Fruit fly (Drosophila melanogaster) whole organism, embryonic: ENCODE data around the gene svp.

Experiments used
- CG10543 ChIP-seq: fragments of 200-800 bp; sonication (Bioruptor generic); optimal IDR thresholded peaks from 3 replicates; lab custom pipeline; 2017; ENCODE audit warnings: missing biosample characterization, mild to moderate bottlenecking, missing genetic modification characterization, moderate library complexity
- CG11093 ChIP-seq: fragments of 200-800 bp; sonication (Bioruptor generic); IDR thresholded peaks from 3 replicates; pipeline ENCODE4 v1.3.6; 2022; ENCODE audit warnings: missing biosample characterization, missing genetic modification characterization
- CG12155 ChIP-seq: fragments of 200-800 bp; sonication (Bioruptor generic); optimal IDR thresholded peaks from 3 replicates; lab custom pipeline; 2016; ENCODE audit warnings: missing biosample characterization, missing genetic modification characterization
- CG12219 ChIP-seq: fragments of 200-800 bp; sonication (Bioruptor generic); optimal IDR thresholded peaks from 3 replicates; lab custom pipeline; 2018; ENCODE audit warnings: missing biosample characterization, mild to moderate bottlenecking, missing genetic modification characterization
- CG12942 ChIP-seq: fragments of 200-800 bp; sonication (Bioruptor generic); optimal IDR thresholded peaks from 3 replicates; lab custom pipeline; 2016; ENCODE audit warnings: missing biosample characterization, missing genetic modification characterization
- CG15479 ChIP-seq: fragments of 200-800 bp; sonication (Bioruptor generic); optimal IDR thresholded peaks from 3 replicates; lab custom pipeline; 2019; ENCODE audit warnings: missing biosample characterization, mild to moderate bottlenecking, missing genetic modification characterization, moderate library complexity
- CG16813 ChIP-seq: fragments of 200-800 bp; sonication (Bioruptor generic); IDR thresholded peaks from 3 replicates; pipeline ENCODE4 v1.3.6; 2022; ENCODE audit warnings: missing biosample characterization, missing genetic modification characterization; ENCODE audit not compliant: partially characterized antibody
- CG16815 ChIP-seq: fragments of 200-800 bp; sonication (Bioruptor generic); optimal IDR thresholded peaks from 3 replicates; lab custom pipeline; 2017; ENCODE audit warnings: missing biosample characterization, mild to moderate bottlenecking, missing genetic modification characterization
- CG17912 ChIP-seq: fragments of 200-800 bp; sonication (Bioruptor generic); optimal IDR thresholded peaks from 2 replicates; lab custom pipeline; 2018; ENCODE audit warnings: missing biosample characterization, mild to moderate bottlenecking, missing genetic modification characterization
- CG2199 ChIP-seq: fragments of 200-800 bp; sonication (Bioruptor generic); IDR thresholded peaks from 3 replicates; pipeline ENCODE4 v1.3.6; 2022; ENCODE audit warnings: missing biosample characterization, missing genetic modification characterization
- CG2712 ChIP-seq: fragments of 200-800 bp; optimal IDR thresholded peaks from 3 replicates; lab custom pipeline; 2019; ENCODE audit warnings: missing biosample characterization, mild to moderate bottlenecking, missing genetic modification characterization, moderate library complexity
- CG34376 ChIP-seq: fragments of 200-800 bp; sonication (Bioruptor generic); optimal IDR thresholded peaks from 2 replicates; lab custom pipeline; 2018; ENCODE audit warnings: missing biosample characterization, mild to moderate bottlenecking, missing genetic modification characterization
- CG6689 ChIP-seq: fragments of 200-800 bp; sonication (Bioruptor generic); IDR thresholded peaks from 2 replicates; pipeline ENCODE4 v1.3.6; 2022; ENCODE audit warnings: missing biosample characterization, missing genetic modification characterization
- CG7745 ChIP-seq: fragments of 200-800 bp; sonication (Bioruptor generic); optimal IDR thresholded peaks from 2 replicates; lab custom pipeline; 2018; ENCODE audit warnings: missing biosample characterization, mild to moderate bottlenecking, missing genetic modification characterization, moderate library complexity
- D ChIP-seq, 2 experiments: fragments of 200-800 bp in 1 of 2; fragments of >200 bp in 1 of 2; sonication (Bioruptor generic) in 1 of 2; optimal IDR thresholded peaks; 2 replicates in 1 of 2; 3 replicates in 1 of 2; lab custom pipeline; 2017; ENCODE audit warnings: mild to moderate bottlenecking in 1 of 2, missing biosample characterization in 1 of 2, missing genetic modification characterization in 1 of 2, missing genetic modification reagents in 1 of 2
- Dref ChIP-seq: fragments of 200-800 bp; sonication (Bioruptor generic); IDR thresholded peaks from 2 replicates; pipeline ENCODE4 v1.3.6; 2022; ENCODE audit warnings: missing biosample characterization, missing genetic modification characterization
- E2f1 ChIP-seq: fragments of 200-800 bp; sonication (Bioruptor generic); IDR thresholded peaks from 2 replicates; pipeline ENCODE4 v1.3.6; 2022; ENCODE audit warnings: missing biosample characterization, missing genetic modification characterization
- Eip74EF ChIP-seq, 2 experiments: fragments of 200-800 bp in 1 of 2; fragments of >200 bp in 1 of 2; sonication (Bioruptor generic) in 1 of 2; optimal IDR thresholded peaks; 2 replicates each; lab custom pipeline; 2017 to 2019; ENCODE audit warnings: missing biosample characterization in 2 of 2, missing genetic modification characterization in 2 of 2, mild to moderate bottlenecking in 1 of 2, moderate library complexity in 1 of 2
- Hmr ChIP-seq: fragments of 200-800 bp; sonication (Bioruptor generic); optimal IDR thresholded peaks from 3 replicates; lab custom pipeline; 2017; ENCODE audit warnings: mild to moderate bottlenecking, missing biosample characterization, missing genetic modification reagents, missing genetic modification characterization
- Hr78 ChIP-seq, 2 experiments: fragments of 200-800 bp in 1 of 2; fragments of >200 bp in 1 of 2; sonication (Bioruptor generic) in 1 of 2; optimal IDR thresholded peaks; 2 replicates each; lab custom pipeline; 2017 to 2019; ENCODE audit warnings: missing biosample characterization in 2 of 2, missing genetic modification characterization in 2 of 2, mild to moderate bottlenecking in 1 of 2, moderate library complexity in 1 of 2
- Kr ChIP-seq: fragments of 200-800 bp; sonication (Bioruptor generic); optimal IDR thresholded peaks from 2 replicates; lab custom pipeline; 2017; ENCODE audit warnings: missing biosample characterization, mild to moderate bottlenecking, missing genetic modification characterization
- MESR4 ChIP-seq: fragments of 200-800 bp; sonication (Bioruptor generic); optimal IDR thresholded peaks from 2 replicates; lab custom pipeline; 2018; ENCODE audit warnings: missing biosample characterization, mild to moderate bottlenecking, missing genetic modification characterization, moderate library complexity
- Oaz ChIP-seq: fragments of 200-800 bp; sonication (Bioruptor generic); IDR thresholded peaks from 2 replicates; pipeline ENCODE4 v1.3.6; 2022; ENCODE audit warnings: missing biosample characterization, missing genetic modification characterization
- Vsx1 ChIP-seq: fragments of 200-800 bp; sonication (Bioruptor generic); optimal IDR thresholded peaks from 2 replicates; lab custom pipeline; 2017; ENCODE audit warnings: missing biosample characterization, mild to moderate bottlenecking, missing genetic modification characterization, missing genetic modification reagents
- ac ChIP-seq: fragments of 200-800 bp; sonication (Bioruptor generic); optimal IDR thresholded peaks from 3 replicates; lab custom pipeline; 2017; ENCODE audit warnings: missing biosample characterization, mild to moderate bottlenecking, missing genetic modification characterization
- al ChIP-seq: fragments of 200-800 bp; sonication (Bioruptor generic); IDR thresholded peaks from 2 replicates; pipeline ENCODE4 v1.3.6; 2022; ENCODE audit warnings: missing biosample characterization, missing genetic modification characterization
- ara ChIP-seq: fragments of 200-800 bp; sonication (Bioruptor generic); IDR thresholded peaks from 2 replicates; pipeline ENCODE4 v1.3.6; 2022; ENCODE audit warnings: missing biosample characterization, missing genetic modification characterization
- br ChIP-seq: fragments of >200 bp; optimal IDR thresholded peaks from 2 replicates; lab custom pipeline; 2017
- cad ChIP-seq: fragments of >200 bp; optimal IDR thresholded peaks from 2 replicates; lab custom pipeline; 2017; ENCODE audit warnings: missing biosample characterization, missing genetic modification characterization
- chinmo ChIP-seq: fragments of 200-800 bp; sonication (Bioruptor generic); IDR thresholded peaks from 4 replicates; pipeline ENCODE4 v1.3.6; 2022; ENCODE audit warnings: missing biosample characterization, missing genetic modification characterization; ENCODE audit not compliant: partially characterized antibody
- crol ChIP-seq: fragments of 200-800 bp; sonication (Bioruptor generic); IDR thresholded peaks from 2 replicates; pipeline ENCODE4 v1.3.6; 2022; ENCODE audit warnings: missing biosample characterization, missing genetic modification characterization
- fru ChIP-seq: fragments of >200 bp; optimal IDR thresholded peaks from 2 replicates; lab custom pipeline; 2017
- grn ChIP-seq: fragments of 200-800 bp; sonication (Bioruptor generic); optimal IDR thresholded peaks from 3 replicates; lab custom pipeline; 2017; ENCODE audit warnings: missing biosample characterization, missing genetic modification characterization
- insv ChIP-seq, 2 experiments: fragments of 200-800 bp; sonication (Bioruptor generic); optimal IDR thresholded peaks; 3 replicates each; lab custom pipeline; 2016 to 2018; ENCODE audit warnings: missing biosample characterization in 2 of 2, missing genetic modification characterization in 2 of 2
- sens ChIP-seq: fragments of 200-800 bp; sonication (Bioruptor generic); peaks from one replicate; lab custom pipeline; 2016; ENCODE audit warnings: missing biosample characterization, missing genetic modification characterization
- slou ChIP-seq: fragments of 200-800 bp; sonication (Bioruptor generic); optimal IDR thresholded peaks from 3 replicates; lab custom pipeline; 2016; ENCODE audit warnings: missing biosample characterization, missing genetic modification characterization
- sug ChIP-seq: fragments of 200-800 bp; optimal IDR thresholded peaks from 2 replicates; lab custom pipeline; 2019; ENCODE audit warnings: missing biosample characterization, mild to moderate bottlenecking, missing genetic modification characterization, moderate library complexity
- twi ChIP-seq: fragments of 200-800 bp; optimal IDR thresholded peaks from 2 replicates; lab custom pipeline; 2019; ENCODE audit warnings: missing biosample characterization, mild to moderate bottlenecking, missing genetic modification characterization, moderate library complexity
- zen ChIP-seq: fragments of 200-800 bp; sonication (Bioruptor generic); optimal IDR thresholded peaks from 3 replicates; lab custom pipeline; 2018; ENCODE audit warnings: missing biosample characterization, mild to moderate bottlenecking, missing genetic modification characterization, moderate library complexity

The svp gene

dm6 chr3R:12252457-12253065, 6.0 kb upstream of the svp start (continued):
- TF ChIP-seq insv (GFP tag; optimal IDR thresholded peaks at IDR 0.05; lab: Kevin White, UChicago) (peak in 1 of 2 experiments; percentile 77), MESR4 (GFP tag; lab: Kevin White, UChicago) (no peak), D (optimal IDR thresholded peaks at IDR 0.05; lab: Kevin White, UChicago) (peak; percentile 92), D (GFP tag; optimal IDR thresholded peaks at IDR 0.05; lab: Kevin White, UChicago) (no peak), al (GFP tag; lab: Robert Waterston, UW) (no peak), Dref (no peak), CG11093 (GFP tag; lab: Robert Waterston, UW) (no peak), CG6689 (GFP tag; lab: Robert Waterston, UW) (no peak), twi (peak; percentile 90), CG7745 (tag; lab: Kevin White, UChicago) (no peak), br (lab: Kevin White, UChicago) (no peak), Oaz (GFP tag; lab: Robert Waterston, UW) (no peak), ac (GFP tag; lab: Kevin White, UChicago) (peak; percentile 59), CG15479 (GFP tag; lab: Kevin White, UChicago) (peak; percentile 90), CG2712 (tag; lab: Kevin White, UChicago) (no peak), CG16813 (no peak), cad (peak; percentile 80), ara (GFP tag; lab: Robert Waterston, UW) (0 out of 2 replicates have a peak, but pooled peaks have one; percentile 16), fru (lab: Kevin White, UChicago) (no peak), CG12942 (GFP tag; lab: Kevin White, UChicago) (no peak), CG17912 (GFP tag; lab: Kevin White, UChicago) (no peak)
- TF ChIP-seq, all 482 proteins: peak for 10

dm6 chr3R:12253887-12254286, 4.7 kb upstream of the svp start, which contains the start of gene CG3942:
Gene CG3942 (plus strand): TSS chr3R:12254187.
- TF ChIP-seq Hr78 (GFP tag; optimal IDR thresholded peaks at IDR 0.05; lab: Kevin White, UChicago) (no peak), fru (lab: Kevin White, UChicago) (no peak)

- peak; percentile 4 for TF ChIP-seq Vsx1 (GFP tag; lab: Kevin White, UChicago)
- TF ChIP-seq sug (tag; lab: Kevin White, UChicago), result peak; percentile 31
- TF ChIP-seq crol (GFP tag; lab: Robert Waterston, UW), result peak; percentile 47; the same call in 1 of the 2 replicates
- TF ChIP-seq slou (GFP tag; lab: Kevin White, UChicago), result no peak
- TF ChIP-seq CG16815 (GFP tag; lab: Kevin White, UChicago), result no peak
- TF ChIP-seq sens (GFP tag; lab: Kevin White, UChicago), result peak; percentile 39
- TF ChIP-seq CG10543 (GFP tag; lab: Kevin White, UChicago), result peak; percentile 72
- peak; percentile 10 for TF ChIP-seq Hmr
- TF ChIP-seq Kr, result no peak
- TF ChIP-seq E2f1 (GFP tag; lab: Robert Waterston, UW), result no peak
- peak; percentile 84 for TF ChIP-seq CG34376
- peak; percentile 61; the same call in 1 of the 4 replicates for TF ChIP-seq chinmo (GFP tag; lab: Robert Waterston, UW)
- TF ChIP-seq, all 482 proteins: peak for 8
These were observed 476 bp downstream of the svp start for dm6 chr3R:12259013-12259412.

- TF ChIP-seq CG12219 (GFP tag; lab: Kevin White, UChicago), result no peak
- peak; percentile 63 for TF ChIP-seq grn (GFP tag; lab: Kevin White, UChicago)
- peak; percentile 18 for TF ChIP-seq zen (tag; lab: Kevin White, UChicago)
- TF ChIP-seq Eip74EF (GFP tag; optimal IDR thresholded peaks at IDR 0.05; lab: Kevin White, UChicago), result no peak
- no peak for TF ChIP-seq CG12155 (GFP tag; lab: Kevin White, UChicago)
- TF ChIP-seq CG2199 (GFP tag; lab: Robert Waterston, UW), result 0 out of 3 replicates have a peak, but pooled peaks have one; percentile 72
- TF ChIP-seq, all 482 proteins: peak for 3
These were observed 1.3 kb downstream of the svp start for dm6 chr3R:12259819-12260218.
